Worm (Caenorhabditis elegans) whole organism, L1 larva: ENCODE data around the gene tre-5.
A peak's percentile ranks its signal among the peaks of the same experiment; 100 is the strongest.

Experiments used
- C04F5.9 ChIP-seq: sonication (generic microtip); optimal IDR thresholded peaks from 2 replicates; lab custom pipeline; 2016; ENCODE audit warnings: missing genetic modification characterization, missing compliant biosample characterization
- C16A3.4 ChIP-seq: fragments of 150-350 bp; optimal IDR thresholded peaks from 2 replicates; lab custom pipeline; 2014; ENCODE audit warnings: missing biosample characterization, missing genetic modification characterization
- C34B4.2 ChIP-seq: sonication (generic microtip); optimal IDR thresholded peaks from 2 replicates; lab custom pipeline; 2017; ENCODE audit warnings: mild to moderate bottlenecking, missing genetic modification characterization, missing compliant biosample characterization
- F16B12.6 ChIP-seq: fragments of 150-350 bp; optimal IDR thresholded peaks from 2 replicates; lab custom pipeline; 2014; ENCODE audit warnings: missing biosample characterization, missing genetic modification characterization
- Y116A8C.19 ChIP-seq: sonication (generic microtip); optimal IDR thresholded peaks from 2 replicates; lab custom pipeline; 2016; ENCODE audit warnings: missing compliant biosample characterization, missing genetic modification characterization, borderline replicate concordance
- ceh-63 ChIP-seq: fragments of 200-800 bp; sonication (Bioruptor generic); optimal IDR thresholded peaks from 2 replicates; lab custom pipeline; 2018; ENCODE audit warnings: mild to moderate bottlenecking, missing genetic modification characterization, missing compliant biosample characterization
- ceh-82 ChIP-seq, 3 experiments: fragments of 150-350 bp in 1 of 3; sonication (generic microtip) in 2 of 3; optimal IDR thresholded peaks; 2 replicates each; lab custom pipeline; 2014 to 2017; ENCODE audit warnings: missing biosample characterization in 3 of 3, missing genetic modification characterization in 3 of 3
- dpl-1 ChIP-seq, 3 experiments: fragments of 150-350 bp in 2 of 3; sonication (generic microtip) in 1 of 3; optimal IDR thresholded peaks; 2 replicates each; lab custom pipeline; 2014 to 2017; ENCODE audit warnings: missing biosample characterization in 3 of 3, missing genetic modification characterization in 3 of 3, missing genetic modification reagents in 3 of 3
- dsc-1 ChIP-seq: sonication (generic microtip); optimal IDR thresholded peaks from 2 replicates; lab custom pipeline; 2016; ENCODE audit warnings: mild to moderate bottlenecking, missing genetic modification characterization, missing compliant biosample characterization
- efl-1 ChIP-seq, 4 experiments: fragments of 150-350 bp; optimal IDR thresholded peaks in 3 of 4; peaks in 1 of 4; 1 replicate in 1 of 4; 2 replicates in 3 of 4; lab custom pipeline; 2014; ENCODE audit warnings: missing biosample characterization in 2 of 4, missing genetic modification characterization in 2 of 4, missing genetic modification reagents in 2 of 4
- elt-2 ChIP-seq: sonication (generic microtip); optimal IDR thresholded peaks from 2 replicates; lab custom pipeline; 2016; ENCODE audit warnings: missing genetic modification characterization, mild to moderate bottlenecking, inconsistent platforms, missing compliant biosample characterization, missing genetic modification reagents
- ets-5 ChIP-seq: fragments of 200-800 bp; sonication (Bioruptor generic); IDR thresholded peaks from 2 replicates; pipeline ENCODE4 v1.3.6; 2022; ENCODE audit warnings: missing genetic modification characterization, missing compliant biosample characterization
- fos-1 ChIP-seq: fragments of 150-350 bp; optimal IDR thresholded peaks from 2 replicates; lab custom pipeline; 2014; ENCODE audit warnings: missing biosample characterization, missing genetic modification characterization
- grh-1 ChIP-seq: fragments of 200-800 bp; sonication (Bioruptor generic); IDR thresholded peaks from 2 replicates; pipeline ENCODE4 v1.3.6; 2022; ENCODE audit warnings: missing genetic modification reagents, missing genetic modification characterization, missing compliant biosample characterization
- irx-1 ChIP-seq: sonication (generic microtip); optimal IDR thresholded peaks from 2 replicates; lab custom pipeline; 2016; ENCODE audit warnings: missing genetic modification characterization, missing compliant biosample characterization
- isw-1 ChIP-seq: fragments of 200-800 bp; sonication (Bioruptor generic); IDR thresholded peaks from 2 replicates; pipeline ENCODE4 v1.3.6; 2022; ENCODE audit warnings: missing genetic modification characterization, missing compliant biosample characterization
- lin-14 ChIP-seq: fragments of 200-800 bp; sonication (Bioruptor generic); optimal IDR thresholded peaks from 2 replicates; lab custom pipeline; 2018; ENCODE audit warnings: mild to moderate bottlenecking, missing genetic modification characterization, moderate library complexity, missing compliant biosample characterization
- lin-15B ChIP-seq: fragments of 150-350 bp; sonication (generic microtip); optimal IDR thresholded peaks from 3 replicates; lab custom pipeline; 2014; ENCODE audit warnings: missing biosample characterization, missing genetic modification characterization
- lin-35 ChIP-seq, 2 experiments: fragments of 150-350 bp; optimal IDR thresholded peaks; 2 replicates each; lab custom pipeline; 2014; ENCODE audit warnings: missing biosample characterization in 2 of 2, missing genetic modification characterization in 2 of 2, missing genetic modification reagents in 2 of 2
- mdl-1 ChIP-seq, 2 experiments: fragments of 150-350 bp; optimal IDR thresholded peaks; 2 replicates each; lab custom pipeline; 2014 to 2017; ENCODE audit warnings: missing biosample characterization in 2 of 2, missing genetic modification characterization in 2 of 2, inconsistent platforms in 1 of 2
- mef-2 ChIP-seq: fragments of 150-350 bp; optimal IDR thresholded peaks from 2 replicates; lab custom pipeline; 2014; ENCODE audit warnings: missing biosample characterization, missing genetic modification characterization
- mep-1 ChIP-seq: fragments of 150-350 bp; optimal IDR thresholded peaks from 2 replicates; lab custom pipeline; 2014; ENCODE audit warnings: missing biosample characterization, missing genetic modification characterization
- nhr-19 ChIP-seq: fragments of 200-800 bp; sonication (Bioruptor generic); conservative IDR thresholded peaks from 2 replicates; pipeline ENCODE4 v1.3.6; 2022; ENCODE audit warnings: missing genetic modification characterization, missing compliant biosample characterization
- nhr-237 ChIP-seq: fragments of 150-350 bp; optimal IDR thresholded peaks from 2 replicates; lab custom pipeline; 2014; ENCODE audit warnings: missing biosample characterization, missing genetic modification characterization
- nhr-28 ChIP-seq: fragments of 150-350 bp; optimal IDR thresholded peaks from 2 replicates; lab custom pipeline; 2014; ENCODE audit warnings: missing biosample characterization, missing genetic modification characterization
- nhr-71 ChIP-seq: sonication (generic microtip); optimal IDR thresholded peaks from 2 replicates; lab custom pipeline; 2016; ENCODE audit warnings: mild to moderate bottlenecking, missing genetic modification characterization, moderate library complexity, missing compliant biosample characterization
- nhr-76 ChIP-seq: sonication (generic microtip); optimal IDR thresholded peaks from 2 replicates; lab custom pipeline; 2017; ENCODE audit warnings: missing biosample characterization, missing genetic modification characterization
- nhr-77 ChIP-seq: fragments of 150-350 bp; optimal IDR thresholded peaks from 2 replicates; lab custom pipeline; 2014; ENCODE audit warnings: missing biosample characterization, missing genetic modification characterization
- nhr-85 ChIP-seq: sonication (generic microtip); peaks from one replicate; lab custom pipeline; 2016; ENCODE audit warnings: missing genetic modification characterization, inconsistent platforms, missing compliant biosample characterization
- nhr-90 ChIP-seq: sonication (generic microtip); optimal IDR thresholded peaks from 2 replicates; lab custom pipeline; 2016; ENCODE audit warnings: mild to moderate bottlenecking, missing genetic modification characterization, missing compliant biosample characterization; ENCODE audit not compliant: poor library complexity
- pqm-1 ChIP-seq: sonication (generic microtip); optimal IDR thresholded peaks from 3 replicates; lab custom pipeline; 2017; ENCODE audit warnings: missing biosample characterization, missing genetic modification characterization
- skn-1 ChIP-seq: fragments of 150-350 bp; optimal IDR thresholded peaks from 2 replicates; lab custom pipeline; 2014; ENCODE audit warnings: missing biosample characterization, missing genetic modification characterization
- sptf-1 ChIP-seq: fragments of 150-350 bp; optimal IDR thresholded peaks from 2 replicates; lab custom pipeline; 2014; ENCODE audit warnings: missing biosample characterization, missing genetic modification characterization
- sup-37 ChIP-seq: fragments of 200-800 bp; sonication (Bioruptor generic); optimal IDR thresholded peaks from 2 replicates; lab custom pipeline; 2018; ENCODE audit warnings: mild to moderate bottlenecking, missing genetic modification characterization, missing compliant biosample characterization
- swsn-7 ChIP-seq: sonication (generic microtip); optimal IDR thresholded peaks from 2 replicates; lab custom pipeline; 2016; ENCODE audit warnings: missing genetic modification characterization, missing compliant biosample characterization
- tbx-2 ChIP-seq: sonication (generic microtip); optimal IDR thresholded peaks from 2 replicates; lab custom pipeline; 2016; ENCODE audit warnings: missing genetic modification characterization, missing compliant biosample characterization
- tlp-1 ChIP-seq: fragments of 150-350 bp; optimal IDR thresholded peaks from 2 replicates; lab custom pipeline; 2014; ENCODE audit warnings: missing biosample characterization, missing genetic modification characterization
- unc-30 ChIP-seq: sonication (generic microtip); optimal IDR thresholded peaks from 2 replicates; lab custom pipeline; 2017; ENCODE audit warnings: missing biosample characterization, missing genetic modification characterization
- unc-86 ChIP-seq: sonication (generic microtip); optimal IDR thresholded peaks from 2 replicates; lab custom pipeline; 2016; ENCODE audit warnings: missing genetic modification characterization, missing compliant biosample characterization
- vab-15 ChIP-seq: sonication (generic microtip); optimal IDR thresholded peaks from 2 replicates; lab custom pipeline; 2017; ENCODE audit warnings: missing genotype, mild to moderate bottlenecking, missing genetic modification characterization, missing compliant biosample characterization
- xbp-1 ChIP-seq: sonication (generic microtip); optimal IDR thresholded peaks from 2 replicates; lab custom pipeline; 2016; ENCODE audit warnings: missing genetic modification characterization, missing compliant biosample characterization
- ztf-11 ChIP-seq, 2 experiments: sonication (generic microtip); optimal IDR thresholded peaks; 2 replicates each; lab custom pipeline; 2016 to 2017; ENCODE audit warnings: missing genetic modification characterization in 2 of 2, missing biosample characterization in 1 of 2, missing compliant biosample characterization in 1 of 2

Gene tre-5

ce11 chrII:51352-51751, 3.8 kb downstream of the tre-5 start, which contains the start of gene sptl-1:
sptl-1 (plus strand) TSS chrII:51652.
- TF ChIP-seq efl-1 (optimal IDR thresholded peaks at IDR 0.05; lab: Kevin White, UChicago) = no peak
- TF ChIP-seq efl-1 (GFP tag; optimal IDR thresholded peaks at IDR 0.05 in 1 of 2; lab: Kevin White, UChicago) = peak in 1 of 2 experiments; percentile 35
- TF ChIP-seq irx-1 (tag; lab: Kevin White, UChicago) = no peak

ce11 chrII:50862-51261, 4.2 kb downstream of the tre-5 start:
- no peak for TF ChIP-seq tlp-1 (tag; lab: Kevin White, UChicago)
- TF ChIP-seq lin-35 (GFP tag; optimal IDR thresholded peaks at IDR 0.05; lab: Kevin White, UChicago) = peak in 1 of 2 experiments; percentile 22
- no peak for TF ChIP-seq pqm-1 (tag; lab: Kevin White, UChicago)
- no peak for TF ChIP-seq isw-1 (GFP tag; lab: Robert Waterston, UW)

ce11 chrII:47280-47679, 7.8 kb downstream of the tre-5 start, which contains the start of gene C23H3.5:
C23H3.5 (plus strand) TSS chrII:47580.
- TF ChIP-seq nhr-76 (tag; lab: Kevin White, UChicago) (no peak), nhr-19 (no peak), dsc-1 (no peak), lin-15B (tag; lab: Kevin White, UChicago) (no peak)
- TF ChIP-seq, all 84 proteins: peak for 0

- TF ChIP-seq ztf-11 (tag; optimal IDR thresholded peaks at IDR 0.05; lab: Kevin White, UChicago) = no peak
- TF ChIP-seq isw-1 (GFP tag; lab: Robert Waterston, UW) = no peak
- no peak for TF ChIP-seq ets-5 (GFP tag; lab: Robert Waterston, UW)
- peak; percentile 59 for TF ChIP-seq nhr-85 (tag; lab: Kevin White, UChicago)
- TF ChIP-seq, all 84 proteins: peak for 1
Observed at ce11 chrII:46116-46515, 9.0 kb downstream of the tre-5 start, which contains the start of gene rpt-4. rpt-4 (minus strand) TSS chrII:46216.

ce11 chrII:44740-45139, 10.4 kb downstream of the tre-5 start, which contains the start of gene rpoa-49:
rpoa-49 (plus strand) TSS chrII:45040.
- TF ChIP-seq swsn-7 = no peak
- no peak for TF ChIP-seq unc-86
- TF ChIP-seq unc-30 = no peak
- no peak for TF ChIP-seq nhr-77 (tag; lab: Kevin White, UChicago)
- no peak for TF ChIP-seq fos-1 (tag; lab: Kevin White, UChicago)
- TF ChIP-seq, all 84 proteins: peak for 0

- peak; percentile 92 for TF ChIP-seq mep-1
- TF ChIP-seq nhr-237 (tag; lab: Kevin White, UChicago) = peak; percentile 24
- TF ChIP-seq F16B12.6 (tag; lab: Kevin White, UChicago) = peak; percentile 95
- TF ChIP-seq unc-30 = no peak
- peak; percentile 66 for TF ChIP-seq tbx-2 (tag; lab: Kevin White, UChicago)
- peak; percentile 68 for TF ChIP-seq isw-1 (GFP tag; lab: Robert Waterston, UW)
- peak; percentile 74 for TF ChIP-seq C16A3.4 (tag; lab: Kevin White, UChicago)
- TF ChIP-seq dpl-1 (GFP tag; optimal IDR thresholded peaks at IDR 0.05; lab: Kevin White, UChicago) = peak; percentile 62 to 81 (median 71)
- no peak for TF ChIP-seq elt-2 (tag; lab: Kevin White, UChicago)
- TF ChIP-seq C34B4.2 (tag; lab: Kevin White, UChicago) = no peak
- TF ChIP-seq lin-14 (GFP tag; lab: Kevin White, UChicago) = no peak
- TF ChIP-seq C04F5.9 (tag; lab: Kevin White, UChicago) = peak; percentile 21
- peak; percentile 78 for TF ChIP-seq nhr-71
- TF ChIP-seq sup-37 (GFP tag; lab: Kevin White, UChicago) = no peak
- peak; percentile 64 for TF ChIP-seq xbp-1 (tag; lab: Kevin White, UChicago)
- no peak for TF ChIP-seq Y116A8C.19 (tag; lab: Kevin White, UChicago)
- peak; percentile 29 for TF ChIP-seq nhr-90 (tag; lab: Kevin White, UChicago)
- TF ChIP-seq nhr-28 (tag; lab: Kevin White, UChicago) = no peak
- TF ChIP-seq ceh-82 (tag; optimal IDR thresholded peaks at IDR 0.05; lab: Kevin White, UChicago) = peak; percentile 24 to 82 (median 44)
- TF ChIP-seq lin-15B (tag; lab: Kevin White, UChicago) = peak; percentile 84
- peak; percentile 64 for TF ChIP-seq swsn-7
- TF ChIP-seq dsc-1 = peak; percentile 17
- no peak for TF ChIP-seq vab-15
- peak in 1 of 2 experiments; percentile 73 for TF ChIP-seq mdl-1 (tag; optimal IDR thresholded peaks at IDR 0.05; lab: Kevin White, UChicago)
- no peak for TF ChIP-seq grh-1
- peak; percentile 100 for TF ChIP-seq skn-1 (tag; lab: Kevin White, UChicago)
- TF ChIP-seq ceh-63 (GFP tag; lab: Kevin White, UChicago) = no peak
- no peak for TF ChIP-seq sptf-1 (tag; lab: Kevin White, UChicago)
- no peak for TF ChIP-seq mef-2 (tag; lab: Kevin White, UChicago)
Observed at ce11 chrII:43640-44039, 11.5 kb downstream of the tre-5 start, which contains the start of gene nfyc-1. nfyc-1 (plus strand) TSS chrII:43907.
